Worm (Caenorhabditis elegans) whole organism, L1 larva: Measurements from ENCODE around the gene mfsd-13.2.

Source experiments
- C04F5.9 ChIP-seq: sonication (generic microtip); optimal IDR thresholded peaks from 2 replicates; lab custom pipeline; 2016; ENCODE audit warnings: missing genetic modification characterization, missing compliant biosample characterization
- C16A3.4 ChIP-seq: fragments of 150-350 bp; optimal IDR thresholded peaks from 2 replicates; lab custom pipeline; 2014; ENCODE audit warnings: missing biosample characterization, missing genetic modification characterization
- C34B4.2 ChIP-seq: sonication (generic microtip); optimal IDR thresholded peaks from 2 replicates; lab custom pipeline; 2017; ENCODE audit warnings: mild to moderate bottlenecking, missing genetic modification characterization, missing compliant biosample characterization
- F16B12.6 ChIP-seq: fragments of 150-350 bp; optimal IDR thresholded peaks from 2 replicates; lab custom pipeline; 2014; ENCODE audit warnings: missing biosample characterization, missing genetic modification characterization
- alr-1 ChIP-seq: fragments of 200-800 bp; sonication (Bioruptor generic); optimal IDR thresholded peaks from 2 replicates; lab custom pipeline; 2018; ENCODE audit warnings: borderline replicate concordance, mild to moderate bottlenecking, missing genetic modification characterization, missing compliant biosample characterization
- ceh-63 ChIP-seq: fragments of 200-800 bp; sonication (Bioruptor generic); optimal IDR thresholded peaks from 2 replicates; lab custom pipeline; 2018; ENCODE audit warnings: mild to moderate bottlenecking, missing genetic modification characterization, missing compliant biosample characterization
- ceh-8 ChIP-seq: fragments of 200-800 bp; sonication (Bioruptor generic); optimal IDR thresholded peaks from 2 replicates; lab custom pipeline; 2018; ENCODE audit warnings: mild to moderate bottlenecking, missing genetic modification characterization, moderate library complexity, missing compliant biosample characterization
- ceh-82 ChIP-seq, 3 experiments: fragments of 150-350 bp in 1 of 3; sonication (generic microtip) in 2 of 3; optimal IDR thresholded peaks; 2 replicates each; lab custom pipeline; 2014 to 2017; ENCODE audit warnings: missing biosample characterization in 3 of 3, missing genetic modification characterization in 3 of 3
- ces-1 ChIP-seq: fragments of 150-350 bp; optimal IDR thresholded peaks from 2 replicates; lab custom pipeline; 2014; ENCODE audit warnings: missing biosample characterization, missing genetic modification reagents, missing genetic modification characterization
- dpl-1 ChIP-seq, 3 experiments: fragments of 150-350 bp in 2 of 3; sonication (generic microtip) in 1 of 3; optimal IDR thresholded peaks; 2 replicates each; lab custom pipeline; 2014 to 2017; ENCODE audit warnings: missing biosample characterization in 3 of 3, missing genetic modification characterization in 3 of 3, missing genetic modification reagents in 3 of 3
- dsc-1 ChIP-seq: sonication (generic microtip); optimal IDR thresholded peaks from 2 replicates; lab custom pipeline; 2016; ENCODE audit warnings: mild to moderate bottlenecking, missing genetic modification characterization, missing compliant biosample characterization
- efl-1 ChIP-seq, 4 experiments: fragments of 150-350 bp; optimal IDR thresholded peaks in 3 of 4; peaks in 1 of 4; 1 replicate in 1 of 4; 2 replicates in 3 of 4; lab custom pipeline; 2014; ENCODE audit warnings: missing biosample characterization in 2 of 4, missing genetic modification characterization in 2 of 4, missing genetic modification reagents in 2 of 4
- efl-3 ChIP-seq: fragments of 200-800 bp; sonication (Bioruptor generic); optimal IDR thresholded peaks from 2 replicates; lab custom pipeline; 2018; ENCODE audit warnings: mild to moderate bottlenecking, missing genetic modification characterization, missing compliant biosample characterization
- egl-13 ChIP-seq: sonication (generic microtip); optimal IDR thresholded peaks from 2 replicates; lab custom pipeline; 2016; ENCODE audit warnings: missing genotype, missing genetic modification reagents, missing genetic modification characterization, missing compliant biosample characterization
- elt-2 ChIP-seq: sonication (generic microtip); optimal IDR thresholded peaks from 2 replicates; lab custom pipeline; 2016; ENCODE audit warnings: missing genetic modification characterization, mild to moderate bottlenecking, inconsistent platforms, missing compliant biosample characterization, missing genetic modification reagents
- elt-3 ChIP-seq, 6 experiments: fragments of 150-350 bp in 1 of 6; sonication (generic microtip); optimal IDR thresholded peaks; 2 replicates each; lab custom pipeline; 2017 to 2018; ENCODE audit warnings: missing biosample characterization in 6 of 6, missing genetic modification characterization in 6 of 6, inconsistent platforms in 1 of 6
- ets-5 ChIP-seq: fragments of 200-800 bp; sonication (Bioruptor generic); IDR thresholded peaks from 2 replicates; pipeline ENCODE4 v1.3.6; 2022; ENCODE audit warnings: missing genetic modification characterization, missing compliant biosample characterization
- fkh-8 ChIP-seq: sonication (generic microtip); optimal IDR thresholded peaks from 2 replicates; lab custom pipeline; 2016; ENCODE audit warnings: mild to moderate bottlenecking, missing genetic modification characterization, missing compliant biosample characterization
- grh-1 ChIP-seq: fragments of 200-800 bp; sonication (Bioruptor generic); IDR thresholded peaks from 2 replicates; pipeline ENCODE4 v1.3.6; 2022; ENCODE audit warnings: missing genetic modification reagents, missing genetic modification characterization, missing compliant biosample characterization
- irx-1 ChIP-seq: sonication (generic microtip); optimal IDR thresholded peaks from 2 replicates; lab custom pipeline; 2016; ENCODE audit warnings: missing genetic modification characterization, missing compliant biosample characterization
- isw-1 ChIP-seq: fragments of 200-800 bp; sonication (Bioruptor generic); IDR thresholded peaks from 2 replicates; pipeline ENCODE4 v1.3.6; 2022; ENCODE audit warnings: missing genetic modification characterization, missing compliant biosample characterization
- lin-15B ChIP-seq: fragments of 150-350 bp; sonication (generic microtip); optimal IDR thresholded peaks from 3 replicates; lab custom pipeline; 2014; ENCODE audit warnings: missing biosample characterization, missing genetic modification characterization
- lin-35 ChIP-seq, 2 experiments: fragments of 150-350 bp; optimal IDR thresholded peaks; 2 replicates each; lab custom pipeline; 2014; ENCODE audit warnings: missing biosample characterization in 2 of 2, missing genetic modification characterization in 2 of 2, missing genetic modification reagents in 2 of 2
- lin-39 ChIP-seq: fragments of 150-350 bp; optimal IDR thresholded peaks from 2 replicates; lab custom pipeline; 2014; ENCODE audit warnings: missing biosample characterization, missing genetic modification reagents, missing genetic modification characterization
- mab-9 ChIP-seq: fragments of 200-800 bp; sonication (Bioruptor generic); IDR thresholded peaks from 2 replicates; pipeline ENCODE4 v1.3.6; 2022; ENCODE audit warnings: missing genetic modification reagents, missing genetic modification characterization, missing compliant biosample characterization
- mef-2 ChIP-seq: fragments of 150-350 bp; optimal IDR thresholded peaks from 2 replicates; lab custom pipeline; 2014; ENCODE audit warnings: missing biosample characterization, missing genetic modification characterization
- nhr-19 ChIP-seq: fragments of 200-800 bp; sonication (Bioruptor generic); conservative IDR thresholded peaks from 2 replicates; pipeline ENCODE4 v1.3.6; 2022; ENCODE audit warnings: missing genetic modification characterization, missing compliant biosample characterization
- nhr-47 ChIP-seq: sonication (generic microtip); optimal IDR thresholded peaks from 2 replicates; lab custom pipeline; 2016; ENCODE audit warnings: mild to moderate bottlenecking, missing genetic modification characterization, moderate library complexity, missing compliant biosample characterization
- nhr-71 ChIP-seq: sonication (generic microtip); optimal IDR thresholded peaks from 2 replicates; lab custom pipeline; 2016; ENCODE audit warnings: mild to moderate bottlenecking, missing genetic modification characterization, moderate library complexity, missing compliant biosample characterization
- nhr-76 ChIP-seq: sonication (generic microtip); optimal IDR thresholded peaks from 2 replicates; lab custom pipeline; 2017; ENCODE audit warnings: missing biosample characterization, missing genetic modification characterization
- nhr-85 ChIP-seq: sonication (generic microtip); peaks from one replicate; lab custom pipeline; 2016; ENCODE audit warnings: missing genetic modification characterization, inconsistent platforms, missing compliant biosample characterization
- pag-3 ChIP-seq: sonication (generic microtip); optimal IDR thresholded peaks from 2 replicates; lab custom pipeline; 2017; ENCODE audit warnings: missing genetic modification characterization, mild to moderate bottlenecking, missing compliant biosample characterization, antibody characterized with exemption, borderline replicate concordance; ENCODE audit not compliant: insufficient read depth
- pqm-1 ChIP-seq: sonication (generic microtip); optimal IDR thresholded peaks from 3 replicates; lab custom pipeline; 2017; ENCODE audit warnings: missing biosample characterization, missing genetic modification characterization
- skn-1 ChIP-seq: fragments of 150-350 bp; optimal IDR thresholded peaks from 2 replicates; lab custom pipeline; 2014; ENCODE audit warnings: missing biosample characterization, missing genetic modification characterization
- snu-23 ChIP-seq: sonication (generic microtip); optimal IDR thresholded peaks from 2 replicates; lab custom pipeline; 2016; ENCODE audit warnings: missing genetic modification characterization, missing compliant biosample characterization
- sox-4 ChIP-seq: sonication (generic microtip); optimal IDR thresholded peaks from 2 replicates; lab custom pipeline; 2016; ENCODE audit warnings: missing genetic modification characterization, missing compliant biosample characterization
- sup-37 ChIP-seq: fragments of 200-800 bp; sonication (Bioruptor generic); optimal IDR thresholded peaks from 2 replicates; lab custom pipeline; 2018; ENCODE audit warnings: mild to moderate bottlenecking, missing genetic modification characterization, missing compliant biosample characterization
- tlp-1 ChIP-seq: fragments of 150-350 bp; optimal IDR thresholded peaks from 2 replicates; lab custom pipeline; 2014; ENCODE audit warnings: missing biosample characterization, missing genetic modification characterization
- unc-130 ChIP-seq: fragments of 150-350 bp; optimal IDR thresholded peaks from 2 replicates; lab custom pipeline; 2017; ENCODE audit warnings: missing biosample characterization, missing genetic modification characterization, inconsistent platforms
- unc-30 ChIP-seq: sonication (generic microtip); optimal IDR thresholded peaks from 2 replicates; lab custom pipeline; 2017; ENCODE audit warnings: missing biosample characterization, missing genetic modification characterization
- unc-86 ChIP-seq: sonication (generic microtip); optimal IDR thresholded peaks from 2 replicates; lab custom pipeline; 2016; ENCODE audit warnings: missing genetic modification characterization, missing compliant biosample characterization
- unc-98 ChIP-seq: fragments of 200-800 bp; sonication (Bioruptor generic); IDR thresholded peaks from 2 replicates; pipeline ENCODE4 v1.3.6; 2022; ENCODE audit warnings: missing genetic modification characterization, missing compliant biosample characterization
- xbp-1 ChIP-seq: sonication (generic microtip); optimal IDR thresholded peaks from 2 replicates; lab custom pipeline; 2016; ENCODE audit warnings: missing genetic modification characterization, missing compliant biosample characterization
- ztf-4 ChIP-seq: fragments of 150-350 bp; optimal IDR thresholded peaks from 2 replicates; lab custom pipeline; 2014; ENCODE audit warnings: missing biosample characterization, missing genetic modification characterization

Gene mfsd-13.2

ce11 chrII:7131871-7132693 is 33.6 kb downstream of the mfsd-13.2 start, which contains the start of the genes T07F8.4 and gld-3 (continued):
- no peak for TF ChIP-seq nhr-76 (tag; lab: Kevin White, UChicago)
- TF ChIP-seq mab-9 = no peak
- no peak for TF ChIP-seq sup-37 (GFP tag; lab: Kevin White, UChicago)
- no peak for TF ChIP-seq ces-1 (GFP tag; lab: Kevin White, UChicago)
- TF ChIP-seq lin-35 (GFP tag; optimal IDR thresholded peaks at IDR 0.05; lab: Kevin White, UChicago) = peak; percentile 44 to 62
- TF ChIP-seq fkh-8 (tag; lab: Kevin White, UChicago) = no peak
- TF ChIP-seq ceh-63 = no peak
- no peak for TF ChIP-seq ets-5 (GFP tag; lab: Robert Waterston, UW)
- no peak for TF ChIP-seq nhr-85
- TF ChIP-seq efl-1 (optimal IDR thresholded peaks at IDR 0.05; lab: Kevin White, UChicago) = peak; percentile 39 to 43
- TF ChIP-seq efl-1 (GFP tag; optimal IDR thresholded peaks at IDR 0.05 in 1 of 2; lab: Kevin White, UChicago) = peak; percentile 50 to 55

- TF ChIP-seq ceh-8 (GFP tag; lab: Kevin White, UChicago) (no peak), lin-35 (GFP tag; optimal IDR thresholded peaks at IDR 0.05; lab: Kevin White, UChicago) (no peak), nhr-71 (no peak), unc-130 (tag; lab: Kevin White, UChicago) (no peak), tlp-1 (no peak), snu-23 (GFP tag; lab: Kevin White, UChicago) (no peak), elt-3 (tag; optimal IDR thresholded peaks at IDR 0.05; lab: Kevin White, UChicago) (no peak), ztf-4 (no peak), sox-4 (tag; lab: Kevin White, UChicago) (no peak), F16B12.6 (tag; lab: Kevin White, UChicago) (no peak)
- TF ChIP-seq, all 84 proteins: peak for 0
Measured at ce11 chrII:7126457-7126856, 39.2 kb downstream of the mfsd-13.2 start, which contains the start of gene F10E7.1. TSS of gene F10E7.1 (plus strand) at chrII:7126757.

ce11 chrII:7122661-7123418 is 42.8 kb downstream of the mfsd-13.2 start, which contains the start of gene F10E7.11:
TSS of gene F10E7.11 (minus strand) at chrII:7122892.
- TF ChIP-seq dpl-1 (GFP tag; optimal IDR thresholded peaks at IDR 0.05; lab: Kevin White, UChicago) = peak in 1 of 3 experiments; percentile 15
- TF ChIP-seq alr-1 (tag; lab: Kevin White, UChicago) = no peak
- no peak for TF ChIP-seq unc-130 (tag; lab: Kevin White, UChicago)
- TF ChIP-seq ceh-82 (tag; optimal IDR thresholded peaks at IDR 0.05; lab: Kevin White, UChicago) = peak in 1 of 3 experiments; percentile 11
- TF ChIP-seq nhr-19 (GFP tag; lab: Robert Waterston, UW) = peak; percentile 24; the same call in 1 of the 2 replicates
- no peak for TF ChIP-seq grh-1 (GFP tag; lab: Robert Waterston, UW)
- TF ChIP-seq C34B4.2 = no peak
- peak; percentile 55 for TF ChIP-seq nhr-47 (tag; lab: Kevin White, UChicago)
- peak; percentile 19 for TF ChIP-seq nhr-71
- TF ChIP-seq unc-30 (tag; lab: Kevin White, UChicago) = no peak
- no peak for TF ChIP-seq pqm-1 (tag; lab: Kevin White, UChicago)
- no peak for TF ChIP-seq efl-3 (GFP tag; lab: Kevin White, UChicago)
- TF ChIP-seq lin-15B (tag; lab: Kevin White, UChicago) = peak; percentile 11
- TF ChIP-seq snu-23 (GFP tag; lab: Kevin White, UChicago) = no peak
- no peak for TF ChIP-seq irx-1 (tag; lab: Kevin White, UChicago)
- TF ChIP-seq lin-39 (tag; lab: Kevin White, UChicago) = no peak
- TF ChIP-seq xbp-1 (tag; lab: Kevin White, UChicago) = no peak
- TF ChIP-seq isw-1 (GFP tag; lab: Robert Waterston, UW) = no peak
- TF ChIP-seq unc-98 = no peak
- TF ChIP-seq C16A3.4 (tag; lab: Kevin White, UChicago) = no peak
- TF ChIP-seq elt-3 (tag; optimal IDR thresholded peaks at IDR 0.05; lab: Kevin White, UChicago) = no peak
- TF ChIP-seq unc-86 = peak; percentile 37
- TF ChIP-seq ceh-63 = no peak
- TF ChIP-seq mab-9 = no peak
- TF ChIP-seq mef-2 (tag; lab: Kevin White, UChicago) = no peak
- TF ChIP-seq C04F5.9 (tag; lab: Kevin White, UChicago) = no peak
- TF ChIP-seq elt-2 (tag; lab: Kevin White, UChicago) = no peak
- peak; percentile 38 for TF ChIP-seq dsc-1
- no peak for TF ChIP-seq skn-1 (tag; lab: Kevin White, UChicago)
- TF ChIP-seq egl-13 (tag; lab: Kevin White, UChicago) = peak; percentile 38
- TF ChIP-seq pag-3 (tag; lab: Kevin White, UChicago) = no peak
